Fruit fly (Drosophila melanogaster): ENCODE measurements around the gene CG3226.

CG3226 gene

DNA sequence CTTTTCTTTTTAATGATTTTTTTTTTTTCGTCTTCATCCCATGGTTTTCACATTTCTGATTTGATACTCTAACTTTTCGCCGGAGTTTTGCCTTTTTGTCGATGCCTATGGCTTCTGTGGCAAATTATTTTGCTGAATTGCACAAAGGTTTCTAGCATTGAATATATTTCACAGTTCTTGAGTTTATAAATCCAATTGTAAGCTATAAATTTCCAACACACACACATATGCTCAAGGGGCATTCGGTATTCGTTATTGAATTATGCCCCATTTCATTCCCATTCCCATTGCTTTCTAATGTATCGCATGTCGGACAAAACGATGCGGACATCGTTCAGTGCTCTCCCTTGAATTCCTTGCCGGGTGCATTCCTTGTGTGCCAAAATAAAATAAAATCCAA, 38.6 kb downstream of the CG3226 start (continued):
- TF ChIP-seq CG6689 (GFP tag; IDR thresholded peaks at IDR 0.05) (peak; percentile 74), CG11695 (GFP tag; IDR thresholded peaks at IDR 0.05) (no peak), grau (tag; optimal IDR thresholded peaks at IDR 0.05) (peak; percentile 38), pita (GFP tag; optimal IDR thresholded peaks at IDR 0.05) (no peak), CG3995 (GFP tag; optimal IDR thresholded peaks at IDR 0.05) (no peak), ash1 (GFP tag; optimal IDR thresholded peaks at IDR 0.05) (no peak), CG8359 (GFP tag; optimal IDR thresholded peaks at IDR 0.05; ENCODE audit: borderline replicate concordance) (no peak), Jarid2 (GFP tag; optimal IDR thresholded peaks at IDR 0.05) (no peak), odd (GFP tag; optimal IDR thresholded peaks at IDR 0.05) (no peak), fru (optimal IDR thresholded peaks at IDR 0.05) (no peak), nerfin-1 (tag; optimal IDR thresholded peaks at IDR 0.05) (peak; percentile 41), GATAe (GFP tag; conservative IDR thresholded peaks at IDR 0.05) (no peak), Fer2 (tag; optimal IDR thresholded peaks at IDR 0.05) (no peak), kni (GFP tag; optimal IDR thresholded peaks at IDR 0.05) (no peak), CG9437 (GFP tag; optimal IDR thresholded peaks at IDR 0.05) (no peak), YL-1 (GFP tag; optimal IDR thresholded peaks at IDR 0.05) (no peak), CG8944 (GFP tag; optimal IDR thresholded peaks at IDR 0.05) (peak; percentile 36), H15 (GFP tag; IDR thresholded peaks at IDR 0.05) (peak; percentile 68; the same call in 2 of the 3 replicates), usp (GFP tag; optimal IDR thresholded peaks at IDR 0.05) (no peak), toy (GFP tag; IDR thresholded peaks at IDR 0.05) (no peak), inv (GFP tag; IDR thresholded peaks at IDR 0.05; ENCODE audit: partially characterized antibody) (no peak), sr (GFP tag; IDR thresholded peaks at IDR 0.05) (no peak), Blimp-1 (GFP tag; optimal IDR thresholded peaks at IDR 0.05) (peak; percentile 74), Scr (GFP tag; IDR thresholded peaks at IDR 0.05; ENCODE audit: partially characterized antibody) (no peak), sna (GFP tag; IDR thresholded peaks at IDR 0.05; ENCODE audit: partially characterized antibody) (no peak), CG1792 (GFP tag; optimal IDR thresholded peaks at IDR 0.05) (no peak), chn (GFP tag; optimal IDR thresholded peaks at IDR 0.05) (peak; percentile 22), dm (GFP tag; optimal IDR thresholded peaks at IDR 0.05) (no peak), MESR4 (GFP tag; optimal IDR thresholded peaks at IDR 0.05) (no peak), knrl (GFP tag; IDR thresholded peaks at IDR 0.05; ENCODE audit: partially characterized antibody) (no peak), Atf-2 (GFP tag; optimal IDR thresholded peaks at IDR 0.05) (no peak), ase (GFP tag; IDR thresholded peaks at IDR 0.05) (peak; percentile 35; the same call in 1 of the 3 replicates), lbe (GFP tag; optimal IDR thresholded peaks at IDR 0.05) (no peak), CG2120 (GFP tag; optimal IDR thresholded peaks at IDR 0.05) (no peak), CG10274 (GFP tag; optimal IDR thresholded peaks at IDR 0.05) (no peak), H2.0 (GFP tag; IDR thresholded peaks at IDR 0.05) (peak; percentile 37; the same call in 1 of the 2 replicates), twi (tag; optimal IDR thresholded peaks at IDR 0.05) (peak; percentile 11), CG5245 (GFP tag; optimal IDR thresholded peaks at IDR 0.05) (peak; percentile 31), croc (GFP tag; conservative IDR thresholded peaks at IDR 0.05) (peak; percentile 67; the same call in 2 of the 3 replicates), HLH4C (GFP tag; IDR thresholded peaks at IDR 0.05; ENCODE audit: partially characterized antibody) (no peak), seq (GFP tag; IDR thresholded peaks at IDR 0.05) (no peak), CG14014 (GFP tag; IDR thresholded peaks at IDR 0.05) (no peak), CG10462 (GFP tag; optimal IDR thresholded peaks at IDR 0.05) (no peak), al (GFP tag; IDR thresholded peaks at IDR 0.05) (no peak), CG8478 (optimal IDR thresholded peaks at IDR 0.05) (no peak), CG6765 (GFP tag; optimal IDR thresholded peaks at IDR 0.05) (no peak), CG14860 (GFP tag; IDR thresholded peaks at IDR 0.05; ENCODE audit: partially characterized antibody) (no peak), amos (GFP tag; IDR thresholded peaks at IDR 0.05; ENCODE audit: partially characterized antibody) (no peak), Hmr (GFP tag; optimal IDR thresholded peaks at IDR 0.05) (no peak), Antp (GFP tag; optimal IDR thresholded peaks at IDR 0.05) (peak; percentile 71), CG14050 (GFP tag; IDR thresholded peaks at IDR 0.05) (no peak), MBD-R2 (GFP tag; IDR thresholded peaks at IDR 0.05) (no peak)

Measured in whole organism, embryonic.